Worm (Caenorhabditis elegans) whole organism, mixed stage, embryonic: Measurements from ENCODE around the gene R05C11.2.

ENCODE experiments used
- blmp-1 ChIP-seq: fragments of 150-350 bp; optimal IDR thresholded peaks from 2 replicates; lab custom pipeline; 2014; ENCODE audit warnings: missing biosample characterization, missing genetic modification characterization
- ceh-39 ChIP-seq: fragments of 150-350 bp; optimal IDR thresholded peaks from 2 replicates; lab custom pipeline; 2014; ENCODE audit warnings: missing biosample characterization, missing genetic modification characterization
- ces-1 ChIP-seq: fragments of 150-350 bp; optimal IDR thresholded peaks from 2 replicates; lab custom pipeline; 2014; ENCODE audit warnings: missing biosample characterization, missing genetic modification reagents, missing genetic modification characterization
- flh-1 ChIP-seq: fragments of 200-800 bp; sonication (Bioruptor generic); optimal IDR thresholded peaks from 2 replicates; lab custom pipeline; 2018; ENCODE audit warnings: mild to moderate bottlenecking, missing genetic modification characterization, moderate library complexity, missing compliant biosample characterization
- lin-13 ChIP-seq: fragments of 150-350 bp; optimal IDR thresholded peaks from 2 replicates; lab custom pipeline; 2014; ENCODE audit warnings: missing biosample characterization, missing genetic modification characterization
- nhr-237 ChIP-seq: fragments of 150-350 bp; optimal IDR thresholded peaks from 2 replicates; lab custom pipeline; 2014; ENCODE audit warnings: missing biosample characterization, missing genetic modification characterization
- nhr-28 ChIP-seq: fragments of 150-350 bp; optimal IDR thresholded peaks from 2 replicates; lab custom pipeline; 2014; ENCODE audit warnings: missing biosample characterization, missing genetic modification characterization
- nhr-76 ChIP-seq: sonication (generic microtip); optimal IDR thresholded peaks from 2 replicates; lab custom pipeline; 2017; ENCODE audit warnings: missing biosample characterization, missing genetic modification characterization
- pha-4 ChIP-seq: fragments of 150-350 bp; optimal IDR thresholded peaks from 2 replicates; lab custom pipeline; 2018; ENCODE audit warnings: missing biosample characterization, missing genetic modification reagents, missing genetic modification characterization
- snpc-4 ChIP-seq: fragments of 150-350 bp; optimal IDR thresholded peaks from 2 replicates; lab custom pipeline; 2014; ENCODE audit warnings: missing biosample characterization, missing genetic modification characterization
- sptf-1 ChIP-seq: sonication (generic microtip); optimal IDR thresholded peaks from 2 replicates; lab custom pipeline; 2017; ENCODE audit warnings: mild to moderate bottlenecking, missing genetic modification characterization, moderate library complexity, missing compliant biosample characterization
- unc-39 ChIP-seq: fragments of 150-350 bp; optimal IDR thresholded peaks from 2 replicates; lab custom pipeline; 2014; ENCODE audit warnings: missing biosample characterization, missing genetic modification characterization
- zip-8 ChIP-seq: fragments of 150-350 bp; optimal IDR thresholded peaks from 2 replicates; lab custom pipeline; 2014; ENCODE audit warnings: missing biosample characterization, missing genetic modification characterization
- ztf-11 ChIP-seq: fragments of 150-350 bp; optimal IDR thresholded peaks from 2 replicates; lab custom pipeline; 2014; ENCODE audit warnings: missing biosample characterization, missing genetic modification characterization

ce11 chrIV:2083734-2084133, 24.8 kb upstream of the R05C11.2 start, which contains the start of gene mca-2:
- TF ChIP-seq ceh-39 (tag; lab: Kevin White, UChicago): no peak
- no peak for TF ChIP-seq nhr-76
- no peak for TF ChIP-seq nhr-28 (tag; lab: Kevin White, UChicago)
- no peak for TF ChIP-seq zip-8
- TF ChIP-seq pha-4 (tag; lab: Kevin White, UChicago): no peak
- no peak for TF ChIP-seq blmp-1 (tag; lab: Kevin White, UChicago)
- TF ChIP-seq sptf-1: no peak
- TF ChIP-seq flh-1: no peak
- TF ChIP-seq nhr-237: no peak
- TF ChIP-seq snpc-4 (tag; lab: Kevin White, UChicago): no peak
- TF ChIP-seq ztf-11: no peak
- TF ChIP-seq ces-1 (GFP tag; lab: Kevin White, UChicago): no peak
- no peak for TF ChIP-seq unc-39 (tag; lab: Kevin White, UChicago)
- TF ChIP-seq lin-13 (tag; lab: Kevin White, UChicago): no peak
